Worm (Caenorhabditis elegans): ENCODE data around the gene F59B10.6.
A peak's percentile ranks its signal among the peaks of the same experiment; 100 is the strongest.

DNA sequence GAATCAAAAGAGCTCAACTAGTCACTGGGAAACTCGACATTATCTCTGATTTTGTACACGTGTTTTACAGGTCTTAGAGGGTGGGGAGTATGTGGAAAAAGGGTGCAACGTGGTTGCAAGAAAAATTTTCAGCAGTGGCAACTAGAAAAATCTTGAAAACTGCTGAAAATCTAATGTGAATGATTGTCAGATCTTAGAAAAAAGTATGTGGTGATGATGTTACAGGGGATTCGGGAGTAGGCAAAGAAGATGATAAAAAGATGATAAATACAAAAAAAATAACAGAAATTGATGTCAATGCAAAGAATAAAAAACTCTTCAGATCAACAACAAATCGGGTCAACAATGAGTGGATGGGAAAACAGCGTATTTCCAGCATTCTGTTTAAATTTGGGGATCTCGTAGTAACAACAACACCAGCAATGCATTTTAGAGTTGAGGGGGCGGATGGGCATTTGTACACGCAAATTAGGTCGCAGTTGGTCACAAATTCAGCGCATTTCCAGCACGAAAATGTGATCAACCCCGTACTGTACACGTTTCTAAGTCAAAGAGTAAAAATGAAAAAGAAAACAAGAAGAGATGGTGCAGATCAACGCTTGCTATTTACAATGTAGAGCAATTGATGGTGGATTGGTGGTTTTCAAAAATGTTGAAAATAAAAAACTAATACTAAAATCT, 19.3 kb upstream of the F59B10.6 start:
- no peak for TF ChIP-seq fkh-3 (tag; optimal IDR thresholded peaks at IDR 0.05)
- no peak for TF ChIP-seq tbx-9 (tag; optimal IDR thresholded peaks at IDR 0.05; ENCODE audit: borderline replicate concordance)
- TF ChIP-seq rec-8 (tag; optimal IDR thresholded peaks at IDR 0.05), result no peak
- no peak for TF ChIP-seq lin-40 (tag; optimal IDR thresholded peaks at IDR 0.05)
- TF ChIP-seq F10E7.11 (tag; optimal IDR thresholded peaks at IDR 0.05), result no peak
- no peak for TF ChIP-seq madf-8 (GFP tag; conservative IDR thresholded peaks at IDR 0.05)
- TF ChIP-seq snpc-4 (GFP tag; optimal IDR thresholded peaks at IDR 0.05), result no peak
- peak in 1 of 4 experiments; percentile 2 for TF ChIP-seq snpc-4 (tag; optimal IDR thresholded peaks at IDR 0.05)
- TF ChIP-seq ceh-27 (GFP tag; optimal IDR thresholded peaks at IDR 0.05), result no peak
- no peak for TF ChIP-seq C17E4.6 (GFP tag; IDR thresholded peaks at IDR 0.05)
- 0 out of 2 replicates have a peak, but pooled peaks have one; percentile 60 for TF ChIP-seq F37B4.10 (GFP tag; IDR thresholded peaks at IDR 0.05)

All from whole organism, young adult.